Worm (Caenorhabditis elegans): ENCODE data around the gene parg-2.

Gene parg-2

ce11 chrIV:8729636-8730035, 14.7 kb upstream of the parg-2 start (continued):
- TF ChIP-seq fos-1 (tag; optimal IDR thresholded peaks at IDR 0.05) (no peak), mdt-29 (GFP tag; IDR thresholded peaks at IDR 0.05) (no peak), aha-1 (tag) (peak; percentile 33), lsy-2 (tag; optimal IDR thresholded peaks at IDR 0.05) (no peak), F49E8.2 (tag; optimal IDR thresholded peaks at IDR 0.05; ENCODE audit: borderline replicate concordance) (no peak), ceh-44 (GFP tag; IDR thresholded peaks at IDR 0.05) (no peak), skn-1 (tag; optimal IDR thresholded peaks at IDR 0.05) (no peak), ceh-62 (tag; optimal IDR thresholded peaks at IDR 0.05) (no peak), egl-27 (tag; optimal IDR thresholded peaks at IDR 0.05) (no peak), tag-97 (GFP tag; IDR thresholded peaks at IDR 0.05) (no peak), jun-1 (tag; optimal IDR thresholded peaks at IDR 0.05) (no peak), nhr-42 (GFP tag; IDR thresholded peaks at IDR 0.05) (no peak), dve-1 (tag; optimal IDR thresholded peaks at IDR 0.05; ENCODE audit: insufficient read depth) (peak; percentile 53), mep-1 (tag; optimal IDR thresholded peaks at IDR 0.05) (no peak), T26A8.4 (GFP tag; IDR thresholded peaks at IDR 0.05) (no peak), cey-2 (tag; optimal IDR thresholded peaks at IDR 0.05; ENCODE audit: borderline replicate concordance, insufficient read depth) (no peak), tra-1 (GFP tag; IDR thresholded peaks at IDR 0.05) (peak; percentile 53; the same call in 1 of the 2 replicates), daf-12 (tag; optimal IDR thresholded peaks at IDR 0.05) (no peak)

ce11 chrIV:8728122-8728521, 13.2 kb upstream of the parg-2 start, which contains the start of gene otub-3:
TSS of gene otub-3 (plus strand) at chrIV:8728177.
- TF ChIP-seq D1046.2 (GFP tag; IDR thresholded peaks at IDR 0.05) (no peak), mxl-2 (GFP tag; conservative IDR thresholded peaks at IDR 0.05) (no peak), hlh-11 (tag; optimal IDR thresholded peaks at IDR 0.05) (no peak), F49E8.2 (tag; optimal IDR thresholded peaks at IDR 0.05; ENCODE audit: borderline replicate concordance) (peak; percentile 15)

ce11 chrIV:8725345-8725744, 10.4 kb upstream of the parg-2 start, which contains the start of gene pgm-3:
TSS of gene pgm-3 (plus strand) at chrIV:8725722.
- TF ChIP-seq ceh-32 (tag; optimal IDR thresholded peaks at IDR 0.05; ENCODE audit: poor library complexity) (no peak), nhr-28 (tag; optimal IDR thresholded peaks at IDR 0.05) (peak; percentile 64), pqm-1 (tag; optimal IDR thresholded peaks at IDR 0.05) (peak; percentile 63), tag-97 (GFP tag; IDR thresholded peaks at IDR 0.05) (no peak), daf-16 (GFP tag; optimal IDR thresholded peaks at IDR 0.05) (no peak), daf-16 (tag; optimal IDR thresholded peaks at IDR 0.05) (peak; percentile 77), R02D3.7 (tag; optimal IDR thresholded peaks at IDR 0.05) (peak; percentile 15), T20F7.1 (GFP tag; optimal IDR thresholded peaks at IDR 0.05) (peak; percentile 84), hlh-11 (tag; optimal IDR thresholded peaks at IDR 0.05) (peak; percentile 22)

ce11 chrIV:8724907-8725306, 10.0 kb upstream of the parg-2 start:
- TF ChIP-seq saeg-2 (GFP tag; IDR thresholded peaks at IDR 0.05) = no peak
- TF ChIP-seq nhr-76 (tag; optimal IDR thresholded peaks at IDR 0.05) = no peak
- no peak for TF ChIP-seq lsy-2 (tag; optimal IDR thresholded peaks at IDR 0.05)
- no peak for TF ChIP-seq egl-43 (GFP tag; IDR thresholded peaks at IDR 0.05)
- TF ChIP-seq spr-1 (tag; optimal IDR thresholded peaks at IDR 0.05) = no peak
- no peak for TF ChIP-seq cey-2 (tag; optimal IDR thresholded peaks at IDR 0.05; ENCODE audit: borderline replicate concordance, insufficient read depth)
- no peak for TF ChIP-seq nhr-28 (tag; optimal IDR thresholded peaks at IDR 0.05)
- TF ChIP-seq Y5F2A.4 (GFP tag; optimal IDR thresholded peaks at IDR 0.05) = no peak
- no peak for TF ChIP-seq duxl-1 (tag; optimal IDR thresholded peaks at IDR 0.05; ENCODE audit: poor library complexity)
- no peak for TF ChIP-seq lin-1 (GFP tag; IDR thresholded peaks at IDR 0.05)
- no peak for TF ChIP-seq lin-29 (GFP tag; IDR thresholded peaks at IDR 0.05)
- no peak for TF ChIP-seq ctbp-1 (GFP tag; IDR thresholded peaks at IDR 0.05)
- no peak for TF ChIP-seq nhr-25 (tag; optimal IDR thresholded peaks at IDR 0.05; ENCODE audit: borderline replicate concordance, insufficient read depth)
- TF ChIP-seq mes-2 (tag; optimal IDR thresholded peaks at IDR 0.05; ENCODE audit: poor library complexity, severe bottlenecking) = no peak
- TF ChIP-seq egl-27 (tag; optimal IDR thresholded peaks at IDR 0.05) = no peak

All from whole organism, L4 larva.